Worm (Caenorhabditis elegans): Measurements from ENCODE around the gene DH11.2.

DNA sequence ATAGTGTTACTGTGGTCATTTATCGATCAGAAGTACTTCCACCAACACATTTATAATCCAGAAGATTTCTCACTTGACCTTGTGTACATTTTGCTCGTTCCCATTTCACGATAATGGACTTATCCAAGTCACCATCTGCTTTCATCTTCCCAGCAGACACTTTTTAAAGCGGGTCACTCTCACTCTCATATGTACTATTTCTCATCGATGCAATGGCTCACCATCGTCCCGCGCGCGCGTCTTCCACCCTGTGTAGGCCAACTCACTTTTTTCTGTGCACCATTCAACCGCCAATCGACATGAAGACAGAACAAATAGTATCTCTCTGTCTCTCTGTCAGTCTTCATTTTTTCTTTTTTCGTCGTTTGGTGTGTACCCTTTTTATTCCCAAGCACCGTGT lies 39.6 kb downstream of the DH11.2 start:
- no peak for TF ChIP-seq mdl-1 (tag; optimal IDR thresholded peaks at IDR 0.05)
- no peak for TF ChIP-seq lin-38 (GFP tag; IDR thresholded peaks at IDR 0.05)
- TF ChIP-seq jun-1 (tag; optimal IDR thresholded peaks at IDR 0.05): no peak
- TF ChIP-seq F44E2.7 (GFP tag; IDR thresholded peaks at IDR 0.05): no peak
- TF ChIP-seq lsy-2 (tag; optimal IDR thresholded peaks at IDR 0.05): no peak
- TF ChIP-seq R02D3.7 (tag; optimal IDR thresholded peaks at IDR 0.05): no peak
- no peak for TF ChIP-seq ama-1 (optimal IDR thresholded peaks at IDR 0.05)
